Worm (Caenorhabditis elegans) whole organism, mixed stage, embryonic: ENCODE results near the gene M163.11.

ENCODE experiments used
- M03D4.4 ChIP-seq: sonication (generic microtip); optimal IDR thresholded peaks from 2 replicates; lab custom pipeline; 2017; ENCODE audit warnings: mild to moderate bottlenecking, missing genetic modification characterization, missing compliant biosample characterization
- bed-3 ChIP-seq: fragments of 200-800 bp; sonication (Bioruptor generic); optimal IDR thresholded peaks from 3 replicates; lab custom pipeline; 2018; ENCODE audit warnings: mild to moderate bottlenecking, missing genetic modification characterization, moderate library complexity, missing compliant biosample characterization
- blmp-1 ChIP-seq: fragments of 150-350 bp; optimal IDR thresholded peaks from 2 replicates; lab custom pipeline; 2014; ENCODE audit warnings: missing biosample characterization, missing genetic modification characterization
- ceh-43 ChIP-seq: fragments of 200-800 bp; sonication (Bioruptor generic); optimal IDR thresholded peaks from 2 replicates; lab custom pipeline; 2018; ENCODE audit warnings: mild to moderate bottlenecking, missing genetic modification characterization, moderate library complexity, missing compliant biosample characterization
- ceh-83 ChIP-seq: fragments of 200-800 bp; sonication (Bioruptor generic); optimal IDR thresholded peaks from 2 replicates; lab custom pipeline; 2018; ENCODE audit warnings: mild to moderate bottlenecking, missing genetic modification characterization, missing compliant biosample characterization
- ces-1 ChIP-seq: fragments of 150-350 bp; optimal IDR thresholded peaks from 2 replicates; lab custom pipeline; 2014; ENCODE audit warnings: missing biosample characterization, missing genetic modification reagents, missing genetic modification characterization
- cnd-1 ChIP-seq: fragments of 200-800 bp; sonication (Bioruptor generic); optimal IDR thresholded peaks from 2 replicates; lab custom pipeline; 2018; ENCODE audit warnings: mild to moderate bottlenecking, missing genetic modification characterization, missing compliant biosample characterization
- drap-1 ChIP-seq: fragments of 200-800 bp; sonication (Bioruptor generic); optimal IDR thresholded peaks from 3 replicates; lab custom pipeline; 2018; ENCODE audit warnings: mild to moderate bottlenecking, missing genetic modification characterization, missing compliant biosample characterization
- elt-1 ChIP-seq: sonication (generic microtip); optimal IDR thresholded peaks from 2 replicates; lab custom pipeline; 2017; ENCODE audit warnings: missing genetic modification characterization, mild to moderate bottlenecking, missing compliant biosample characterization, antibody characterized with exemption, moderate library complexity, borderline replicate concordance; ENCODE audit not compliant: insufficient read depth
- elt-3 ChIP-seq: fragments of 150-350 bp; optimal IDR thresholded peaks from 2 replicates; lab custom pipeline; 2014; ENCODE audit warnings: missing biosample characterization, missing genetic modification characterization
- flh-1 ChIP-seq: fragments of 200-800 bp; sonication (Bioruptor generic); optimal IDR thresholded peaks from 2 replicates; lab custom pipeline; 2018; ENCODE audit warnings: mild to moderate bottlenecking, missing genetic modification characterization, moderate library complexity, missing compliant biosample characterization
- ham-2 ChIP-seq: fragments of 200-800 bp; sonication (Bioruptor generic); optimal IDR thresholded peaks from 2 replicates; lab custom pipeline; 2018; ENCODE audit warnings: mild to moderate bottlenecking, missing genetic modification characterization, missing compliant biosample characterization
- hlh-1 ChIP-seq: fragments of 150-350 bp; optimal IDR thresholded peaks from 2 replicates; lab custom pipeline; 2014; ENCODE audit warnings: missing biosample characterization, missing genetic modification reagents, missing genetic modification characterization
- lin-13 ChIP-seq: fragments of 150-350 bp; optimal IDR thresholded peaks from 2 replicates; lab custom pipeline; 2014; ENCODE audit warnings: missing biosample characterization, missing genetic modification characterization
- lin-32 ChIP-seq: fragments of 200-800 bp; sonication (Bioruptor generic); optimal IDR thresholded peaks from 2 replicates; lab custom pipeline; 2018; ENCODE audit warnings: mild to moderate bottlenecking, missing genetic modification characterization, missing compliant biosample characterization
- lsy-2 ChIP-seq: fragments of 150-350 bp; optimal IDR thresholded peaks from 2 replicates; lab custom pipeline; 2014; ENCODE audit warnings: missing biosample characterization, missing genetic modification characterization
- mab-5 ChIP-seq: fragments of 150-350 bp; optimal IDR thresholded peaks from 2 replicates; lab custom pipeline; 2014; ENCODE audit warnings: missing biosample characterization, missing genetic modification characterization
- mep-1 ChIP-seq: fragments of 150-350 bp; optimal IDR thresholded peaks from 2 replicates; lab custom pipeline; 2017; ENCODE audit warnings: missing biosample characterization, missing genetic modification reagents, missing genetic modification characterization, inconsistent platforms
- mls-2 ChIP-seq: sonication (generic microtip); optimal IDR thresholded peaks from 2 replicates; lab custom pipeline; 2016; ENCODE audit warnings: mild to moderate bottlenecking, missing genetic modification characterization, moderate library complexity, missing compliant biosample characterization
- nhr-12 ChIP-seq: fragments of 150-350 bp; optimal IDR thresholded peaks from 2 replicates; lab custom pipeline; 2014; ENCODE audit warnings: missing biosample characterization, missing genetic modification characterization
- nhr-2 ChIP-seq: fragments of 150-350 bp; optimal IDR thresholded peaks from 2 replicates; lab custom pipeline; 2014; ENCODE audit warnings: missing biosample characterization, missing genetic modification characterization
- nhr-237 ChIP-seq: fragments of 150-350 bp; optimal IDR thresholded peaks from 2 replicates; lab custom pipeline; 2014; ENCODE audit warnings: missing biosample characterization, missing genetic modification characterization
- nhr-28 ChIP-seq: fragments of 150-350 bp; optimal IDR thresholded peaks from 2 replicates; lab custom pipeline; 2014; ENCODE audit warnings: missing biosample characterization, missing genetic modification characterization
- pha-4 ChIP-seq: fragments of 150-350 bp; optimal IDR thresholded peaks from 2 replicates; lab custom pipeline; 2018; ENCODE audit warnings: missing biosample characterization, missing genetic modification reagents, missing genetic modification characterization
- sem-2 ChIP-seq: fragments of 200-800 bp; sonication (Bioruptor generic); optimal IDR thresholded peaks from 2 replicates; lab custom pipeline; 2018; ENCODE audit warnings: mild to moderate bottlenecking, missing genetic modification characterization, missing compliant biosample characterization
- snpc-4 ChIP-seq: fragments of 150-350 bp; optimal IDR thresholded peaks from 2 replicates; lab custom pipeline; 2014; ENCODE audit warnings: missing biosample characterization, missing genetic modification characterization
- sptf-1 ChIP-seq: sonication (generic microtip); optimal IDR thresholded peaks from 2 replicates; lab custom pipeline; 2017; ENCODE audit warnings: mild to moderate bottlenecking, missing genetic modification characterization, moderate library complexity, missing compliant biosample characterization
- tbx-8 ChIP-seq: fragments of 200-800 bp; sonication (Bioruptor generic); optimal IDR thresholded peaks from 2 replicates; lab custom pipeline; 2018; ENCODE audit warnings: mild to moderate bottlenecking, missing genetic modification characterization, moderate library complexity, missing compliant biosample characterization
- unc-120 ChIP-seq: sonication (generic microtip); optimal IDR thresholded peaks from 2 replicates; lab custom pipeline; 2017; ENCODE audit warnings: missing genetic modification characterization, missing compliant biosample characterization; ENCODE audit not compliant: poor library complexity, severe bottlenecking
- unc-39 ChIP-seq: fragments of 150-350 bp; optimal IDR thresholded peaks from 2 replicates; lab custom pipeline; 2014; ENCODE audit warnings: missing biosample characterization, missing genetic modification characterization
- unc-62 ChIP-seq: fragments of 150-350 bp; optimal IDR thresholded peaks from 2 replicates; lab custom pipeline; 2014; ENCODE audit warnings: missing biosample characterization, missing genetic modification reagents, missing genetic modification characterization
- zip-8 ChIP-seq: fragments of 150-350 bp; optimal IDR thresholded peaks from 2 replicates; lab custom pipeline; 2014; ENCODE audit warnings: missing biosample characterization, missing genetic modification characterization
- ztf-11 ChIP-seq: fragments of 150-350 bp; optimal IDR thresholded peaks from 2 replicates; lab custom pipeline; 2014; ENCODE audit warnings: missing biosample characterization, missing genetic modification characterization

M163.11 gene

ce11 chrX:14499830-14500409 lies 20.7 kb downstream of the M163.11 start:
- no peak for TF ChIP-seq mls-2
- no peak for TF ChIP-seq elt-1
- no peak for TF ChIP-seq mep-1 (tag; lab: Kevin White, UChicago)
- TF ChIP-seq ceh-83 (GFP tag; lab: Kevin White, UChicago) = no peak
- no peak for TF ChIP-seq hlh-1 (tag; lab: Kevin White, UChicago)
- no peak for TF ChIP-seq elt-3
- no peak for TF ChIP-seq drap-1 (GFP tag; lab: Kevin White, UChicago)
- no peak for TF ChIP-seq lin-32
- TF ChIP-seq mab-5 (tag; lab: Kevin White, UChicago) = no peak
- no peak for TF ChIP-seq ceh-43 (GFP tag; lab: Kevin White, UChicago)
- no peak for TF ChIP-seq flh-1 (GFP tag; lab: Kevin White, UChicago)

- TF ChIP-seq tbx-8 (GFP tag; lab: Kevin White, UChicago) = no peak
- TF ChIP-seq ham-2 (GFP tag; lab: Kevin White, UChicago) = no peak
- TF ChIP-seq flh-1 (GFP tag; lab: Kevin White, UChicago) = no peak
- TF ChIP-seq unc-62 (GFP tag; lab: Kevin White, UChicago) = no peak
Measured at ce11 chrX:14500422-14501058, 21.4 kb downstream of the M163.11 start.

- no peak for TF ChIP-seq sem-2
- peak; percentile 48 for TF ChIP-seq unc-62 (GFP tag; lab: Kevin White, UChicago)
Measured at ce11 chrX:14502116-14502587, 23.0 kb downstream of the M163.11 start.

- TF ChIP-seq sptf-1 (tag; lab: Kevin White, UChicago) (no peak), M03D4.4 (no peak), lsy-2 (tag; lab: Kevin White, UChicago) (no peak), ztf-11 (tag; lab: Kevin White, UChicago) (no peak), ceh-83 (GFP tag; lab: Kevin White, UChicago) (no peak), drap-1 (GFP tag; lab: Kevin White, UChicago) (no peak), unc-39 (no peak), blmp-1 (no peak), unc-120 (tag; lab: Kevin White, UChicago) (no peak), bed-3 (GFP tag; lab: Kevin White, UChicago) (no peak), nhr-2 (tag; lab: Kevin White, UChicago) (peak; percentile 46), ham-2 (GFP tag; lab: Kevin White, UChicago) (no peak), lin-13 (tag; lab: Kevin White, UChicago) (peak; percentile 17), nhr-237 (tag; lab: Kevin White, UChicago) (no peak), elt-3 (no peak), pha-4 (tag; lab: Kevin White, UChicago) (no peak), tbx-8 (GFP tag; lab: Kevin White, UChicago) (no peak), nhr-12 (tag; lab: Kevin White, UChicago) (no peak), hlh-1 (tag; lab: Kevin White, UChicago) (peak; percentile 96), snpc-4 (tag; lab: Kevin White, UChicago) (no peak), elt-1 (no peak), nhr-28 (tag; lab: Kevin White, UChicago) (no peak), ces-1 (GFP tag; lab: Kevin White, UChicago) (no peak), unc-62 (GFP tag; lab: Kevin White, UChicago) (peak; percentile 90), cnd-1 (tag; lab: Kevin White, UChicago) (no peak), flh-1 (GFP tag; lab: Kevin White, UChicago) (no peak), zip-8 (tag; lab: Kevin White, UChicago) (no peak)
Measured at ce11 chrX:14503282-14503681, 24.1 kb downstream of the M163.11 start.
